Worm (Caenorhabditis elegans): ENCODE results near the gene C02B8.6.

DNA sequence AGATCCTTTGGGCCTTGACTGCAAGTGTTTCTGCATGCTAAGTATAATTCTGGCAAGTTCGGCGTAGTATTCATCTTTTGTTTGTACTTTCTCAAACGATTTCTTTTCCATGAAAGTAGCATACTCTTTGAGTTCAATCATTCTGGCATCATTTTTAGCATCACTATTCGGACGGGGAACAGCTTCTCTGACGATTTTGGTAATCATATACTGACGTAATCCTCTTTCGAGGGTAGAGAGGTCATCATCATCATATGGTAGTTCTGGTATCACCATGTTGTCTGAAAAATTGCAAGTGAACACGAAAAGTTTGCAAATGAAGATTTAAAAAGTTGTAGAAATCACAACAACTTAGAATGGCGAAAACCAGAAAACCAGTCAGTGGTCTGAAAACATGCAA lies 26.7 kb upstream of the C02B8.6 start, which contains the start of gene F22F1.3:
- TF ChIP-seq dpl-1 (GFP tag; optimal IDR thresholded peaks at IDR 0.05) (no peak), ztf-11 (tag; optimal IDR thresholded peaks at IDR 0.05) (no peak), lin-39 (tag; optimal IDR thresholded peaks at IDR 0.05) (no peak), sox-4 (tag; optimal IDR thresholded peaks at IDR 0.05) (no peak), aly-2 (tag; optimal IDR thresholded peaks at IDR 0.05) (no peak), fkh-10 (GFP tag; optimal IDR thresholded peaks at IDR 0.05) (no peak)
